Worm (Caenorhabditis elegans) whole organism, L3 larva: Measurements from ENCODE around the gene pgp-8.

Source experiments
- ceh-82 ChIP-seq: fragments of 150-350 bp; optimal IDR thresholded peaks from 2 replicates; lab custom pipeline; 2014; ENCODE audit warnings: missing biosample characterization, missing genetic modification characterization
- ceh-9 ChIP-seq: sonication (generic microtip); optimal IDR thresholded peaks from 2 replicates; lab custom pipeline; 2018; ENCODE audit warnings: missing biosample characterization, missing genetic modification characterization
- lin-39 ChIP-seq: fragments of 150-350 bp; optimal IDR thresholded peaks from 2 replicates; lab custom pipeline; 2018; ENCODE audit warnings: missing biosample characterization, missing genetic modification reagents, missing genetic modification characterization
- nhr-25 ChIP-seq: sonication (generic microtip); optimal IDR thresholded peaks from 2 replicates; lab custom pipeline; 2017; ENCODE audit warnings: missing biosample characterization, missing genetic modification characterization

- TF ChIP-seq lin-39 (tag; lab: Kevin White, UChicago) (no peak), ceh-9 (tag; lab: Kevin White, UChicago) (no peak), nhr-25 (tag; lab: Kevin White, UChicago) (no peak), ceh-82 (no peak)
These were observed 38.6 kb upstream of the pgp-8 start, which contains the start of gene acbp-3 for ce11 chrX:10902723-10903322.
